Worm (Caenorhabditis elegans) whole organism, L2 larva: ENCODE results near the gene T08D2.5.
"Not testable (repeated sequence)": the region's sequence is repeated elsewhere in the genome, so short reads cannot be mapped to it uniquely, and the experiment has no call there.

Source experiments
- C34F6.9 ChIP-seq: fragments of 150-350 bp; optimal IDR thresholded peaks from 2 replicates; lab custom pipeline; 2014; ENCODE audit warnings: missing biosample characterization, missing genetic modification characterization
- F13H6.1 ChIP-seq: sonication (generic microtip); optimal IDR thresholded peaks from 2 replicates; lab custom pipeline; 2016; ENCODE audit warnings: missing genetic modification characterization, missing compliant biosample characterization
- aly-2 ChIP-seq: fragments of 150-350 bp; optimal IDR thresholded peaks from 2 replicates; lab custom pipeline; 2014; ENCODE audit warnings: missing biosample characterization, missing genetic modification characterization
- ama-1 ChIP-seq: fragments of 150-350 bp; optimal IDR thresholded peaks from 2 replicates; lab custom pipeline; 2018; ENCODE audit warnings: inconsistent platforms
- blmp-1 ChIP-seq: sonication (generic microtip); optimal IDR thresholded peaks from 2 replicates; lab custom pipeline; 2017; ENCODE audit warnings: missing genetic modification characterization, mild to moderate bottlenecking, missing compliant biosample characterization, antibody characterized with exemption, moderate library complexity; ENCODE audit not compliant: insufficient read depth
- elt-3 ChIP-seq: sonication (generic microtip); optimal IDR thresholded peaks from 2 replicates; lab custom pipeline; 2017; ENCODE audit warnings: missing biosample characterization, missing genetic modification characterization
- mab-5 ChIP-seq: fragments of 150-350 bp; optimal IDR thresholded peaks from 2 replicates; lab custom pipeline; 2014; ENCODE audit warnings: missing biosample characterization, missing genetic modification characterization
- nhr-11 ChIP-seq: fragments of 150-350 bp; optimal IDR thresholded peaks from 2 replicates; lab custom pipeline; 2014; ENCODE audit warnings: missing biosample characterization, missing genetic modification characterization
- nhr-12 ChIP-seq: fragments of 150-350 bp; optimal IDR thresholded peaks from 2 replicates; lab custom pipeline; 2014; ENCODE audit warnings: missing biosample characterization, missing genetic modification characterization
- nhr-21 ChIP-seq: fragments of 150-350 bp; optimal IDR thresholded peaks from 2 replicates; lab custom pipeline; 2014; ENCODE audit warnings: missing biosample characterization, missing genetic modification characterization
- nhr-23 ChIP-seq: fragments of 150-350 bp; optimal IDR thresholded peaks from 2 replicates; lab custom pipeline; 2014; ENCODE audit warnings: missing biosample characterization, missing genetic modification reagents, missing genetic modification characterization
- nhr-237 ChIP-seq: fragments of 150-350 bp; optimal IDR thresholded peaks from 2 replicates; lab custom pipeline; 2014; ENCODE audit warnings: missing biosample characterization, missing genetic modification characterization
- nhr-6 ChIP-seq: fragments of 150-350 bp; optimal IDR thresholded peaks from 2 replicates; lab custom pipeline; 2014; ENCODE audit warnings: missing biosample characterization, missing genetic modification characterization
- unc-62 ChIP-seq: fragments of 150-350 bp; optimal IDR thresholded peaks from 2 replicates; lab custom pipeline; 2014; ENCODE audit warnings: missing biosample characterization, missing genetic modification reagents, missing genetic modification characterization
- ztf-1 ChIP-seq: fragments of 200-800 bp; sonication (Bioruptor generic); conservative IDR thresholded peaks from 2 replicates; pipeline ENCODE4 v1.3.6; 2022; ENCODE audit warnings: missing genetic modification characterization, missing compliant biosample characterization
- ztf-4 ChIP-seq: fragments of 150-350 bp; optimal IDR thresholded peaks from 2 replicates; lab custom pipeline; 2014; ENCODE audit warnings: missing biosample characterization, missing genetic modification characterization

Gene T08D2.5

ce11 chrX:163034-163433 lies 14.1 kb upstream of the T08D2.5 start, which contains the start of gene tmed-12:
tmed-12 (minus strand) TSS chrX:163134.
- not testable (repeated sequence) for TF ChIP-seq aly-2; nhr-23 (tag; lab: Kevin White, UChicago); blmp-1 (tag; lab: Kevin White, UChicago)

DNA sequence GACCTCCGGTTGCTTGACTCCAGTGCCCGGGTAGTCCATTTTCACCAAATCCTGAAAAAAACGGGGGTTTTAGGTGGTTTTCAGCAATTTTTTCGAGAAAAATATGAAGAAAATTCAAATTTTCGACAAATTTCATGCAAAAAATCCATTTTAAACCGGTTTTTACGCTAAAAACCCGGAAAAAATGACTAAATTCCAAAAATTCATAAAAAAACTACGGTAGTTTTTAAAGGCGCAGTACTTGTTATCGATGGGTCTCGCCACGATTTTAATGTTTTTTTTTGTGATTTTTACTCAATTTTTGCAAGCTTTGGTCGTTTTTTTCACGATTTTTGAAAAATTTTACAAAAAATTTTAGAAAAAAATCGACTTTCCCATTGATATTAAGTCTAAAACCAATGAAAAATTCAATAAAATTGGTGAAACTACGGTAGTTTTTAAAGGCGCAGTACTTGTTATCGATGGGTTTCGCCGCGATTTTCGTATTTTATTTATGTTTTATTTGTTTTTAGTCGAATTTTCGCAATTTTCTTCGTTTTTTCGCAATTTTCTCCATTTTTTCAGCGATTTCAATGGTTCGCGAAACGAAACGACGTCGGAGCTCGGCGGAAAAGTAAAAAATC lies 5.1 kb downstream of the T08D2.5 start, which contains the start of the genes T08D2.6 and chkr-1:
T08D2.6 (minus strand) TSS at position 51 of the 623 bp plus-strand sequence.
chkr-1 (plus strand) TSS at position 573 of the 623 bp plus-strand sequence.
- not testable (repeated sequence) for TF ChIP-seq elt-3, F13H6.1, nhr-21 (tag; lab: Kevin White, UChicago)

DNA sequence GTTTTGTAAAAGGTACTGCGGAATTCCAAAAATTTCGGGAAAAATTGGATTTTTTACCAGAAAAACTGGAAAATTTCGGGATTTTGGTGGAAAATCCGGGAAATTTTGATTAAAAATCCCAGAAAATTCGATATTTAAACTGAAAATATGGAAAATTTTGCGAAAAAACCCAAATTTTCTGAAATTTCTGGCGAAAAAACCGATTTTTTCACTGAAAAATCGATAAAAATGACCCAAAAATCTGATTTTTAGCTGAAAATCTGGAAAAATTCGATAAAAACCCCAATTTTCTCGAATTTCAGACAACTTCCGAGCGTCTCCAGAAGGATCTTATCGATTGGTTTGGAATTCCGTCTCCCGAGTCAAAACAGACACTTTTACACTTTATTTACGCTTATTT lies 15.4 kb downstream of the T08D2.5 start, which contains the start of gene T08D2.8:
T08D2.8 (plus strand) TSS at position 301 of the 400 bp plus-strand sequence.
- TF ChIP-seq nhr-12 (tag; lab: Kevin White, UChicago) (no peak), mab-5 (no peak), C34F6.9 (tag; lab: Kevin White, UChicago) (no peak), unc-62 (GFP tag; lab: Kevin White, UChicago) (no peak), ztf-1 (GFP tag; lab: Robert Waterston, UW) (no peak)

- no peak for TF ChIP-seq ztf-1 (GFP tag; lab: Robert Waterston, UW)
- TF ChIP-seq nhr-23 (tag; lab: Kevin White, UChicago): no peak
These were observed 19.2 kb downstream of the T08D2.5 start for ce11 chrX:196403-196802.

- not testable (repeated sequence) for TF ChIP-seq nhr-11 (tag; lab: Kevin White, UChicago); unc-62 (GFP tag; lab: Kevin White, UChicago); nhr-237
These were observed 32.5 kb downstream of the T08D2.5 start, which contains the start of gene Y73B3B.3 for ce11 chrX:209695-210094. Y73B3B.3 (plus strand) TSS chrX:209995.

DNA sequence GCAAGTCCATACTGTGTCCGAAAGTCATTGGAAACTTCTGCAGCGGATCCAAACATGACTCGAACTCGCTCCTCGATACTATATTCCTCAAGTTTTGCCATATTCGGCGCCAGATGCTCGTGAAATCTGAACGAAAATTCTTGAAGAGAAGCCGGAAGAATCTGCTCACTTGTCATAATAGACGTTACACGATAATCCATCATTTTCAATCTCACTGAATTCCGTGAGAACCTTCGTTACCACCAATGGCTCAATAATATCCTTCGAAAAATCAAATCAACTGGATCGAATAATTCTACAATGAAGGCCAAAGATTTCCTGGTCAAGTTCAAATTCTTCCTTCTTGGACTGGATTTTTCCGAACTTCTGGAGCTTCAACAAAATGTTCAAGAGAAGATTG lies 34.0 kb downstream of the T08D2.5 start, which contains the start of gene Y73B3B.1:
Y73B3B.1 (minus strand) TSS at position 101 of the 400 bp plus-strand sequence.
- not testable (repeated sequence) for TF ChIP-seq nhr-6; ztf-4 (tag; lab: Kevin White, UChicago); nhr-237
- TF ChIP-seq, all 48 proteins: peak for 0; not testable (repeated sequence) for 48

ce11 chrX:215488-215887 lies 38.3 kb downstream of the T08D2.5 start, which contains the start of gene set-28:
set-28 (minus strand) TSS chrX:215588.
- not testable (repeated sequence) for TF ChIP-seq ztf-1 (GFP tag; lab: Robert Waterston, UW); nhr-11 (tag; lab: Kevin White, UChicago); ama-1 (lab: Kevin White, UChicago)
